Fruit fly (Drosophila melanogaster) whole organism, embryonic: Measurements from ENCODE around the gene CG5611.

Source experiments
- Ada2b ChIP-seq: fragments of 200-800 bp; sonication (Bioruptor generic); IDR thresholded peaks from 2 replicates; pipeline ENCODE4 v1.3.6; 2022; ENCODE audit warnings: missing biosample characterization, missing genetic modification characterization
- Atf-2 ChIP-seq: fragments of 200-800 bp; sonication (Bioruptor generic); optimal IDR thresholded peaks from 2 replicates; lab custom pipeline; 2016; ENCODE audit warnings: missing biosample characterization, missing genetic modification characterization
- B-H2 ChIP-seq: fragments of 200-800 bp; sonication (Bioruptor generic); optimal IDR thresholded peaks from 2 replicates; lab custom pipeline; 2018; ENCODE audit warnings: missing biosample characterization, mild to moderate bottlenecking, missing genetic modification characterization
- CG10267 ChIP-seq: fragments of 200-800 bp; sonication (Bioruptor generic); optimal IDR thresholded peaks from 2 replicates; lab custom pipeline; 2018; ENCODE audit warnings: missing biosample characterization, mild to moderate bottlenecking, missing genetic modification characterization, moderate library complexity
- CG10462 ChIP-seq: fragments of 200-800 bp; sonication (Bioruptor generic); optimal IDR thresholded peaks from 2 replicates; lab custom pipeline; 2016; ENCODE audit warnings: missing biosample characterization, missing genetic modification characterization
- CG10543 ChIP-seq: fragments of 200-800 bp; sonication (Bioruptor generic); optimal IDR thresholded peaks from 3 replicates; lab custom pipeline; 2017; ENCODE audit warnings: missing biosample characterization, mild to moderate bottlenecking, missing genetic modification characterization, moderate library complexity
- CG13123 ChIP-seq: fragments of 200-800 bp; sonication (Bioruptor generic); optimal IDR thresholded peaks from 2 replicates; lab custom pipeline; 2016; ENCODE audit warnings: missing biosample characterization, missing genetic modification characterization
- CG14050 ChIP-seq: fragments of 200-800 bp; sonication (Bioruptor generic); IDR thresholded peaks from 3 replicates; pipeline ENCODE4 v1.3.6; 2022; ENCODE audit warnings: missing biosample characterization, missing genetic modification characterization
- CG1529 ChIP-seq: fragments of 200-800 bp; sonication (Bioruptor generic); optimal IDR thresholded peaks from 3 replicates; lab custom pipeline; 2018; ENCODE audit warnings: missing biosample characterization, missing genetic modification characterization
- CG31441 ChIP-seq: fragments of 200-800 bp; sonication (Bioruptor generic); IDR thresholded peaks from 2 replicates; pipeline ENCODE4 v1.3.6; 2022; ENCODE audit warnings: missing biosample characterization, missing genetic modification characterization
- CG42726 ChIP-seq: fragments of 200-800 bp; sonication (Bioruptor generic); IDR thresholded peaks from 2 replicates; pipeline ENCODE4 v1.3.6; 2022; ENCODE audit warnings: missing biosample characterization, missing genetic modification characterization; ENCODE audit not compliant: partially characterized antibody
- CG4404 ChIP-seq: fragments of 200-800 bp; sonication (Bioruptor generic); IDR thresholded peaks from 2 replicates; pipeline ENCODE4 v1.3.6; 2022; ENCODE audit warnings: missing biosample characterization, missing genetic modification characterization
- CG6175 ChIP-seq: fragments of 200-800 bp; sonication (Bioruptor generic); IDR thresholded peaks from 3 replicates; pipeline ENCODE4 v1.3.6; 2022; ENCODE audit warnings: missing biosample characterization, missing genetic modification characterization
- CG8290 ChIP-seq, 3 experiments: fragments of 200-800 bp; sonication (Bioruptor generic); optimal IDR thresholded peaks; 2 replicates each; lab custom pipeline; 2016 to 2019; ENCODE audit warnings: missing biosample characterization in 3 of 3, missing genetic modification characterization in 3 of 3, mild to moderate bottlenecking in 2 of 3, moderate library complexity in 1 of 3
- CG8924 ChIP-seq: fragments of 200-800 bp; optimal IDR thresholded peaks from 3 replicates; lab custom pipeline; 2019; ENCODE audit warnings: missing biosample characterization, mild to moderate bottlenecking, missing genetic modification characterization, moderate library complexity
- CG8944 ChIP-seq: fragments of 200-800 bp; sonication (Bioruptor generic); optimal IDR thresholded peaks from 3 replicates; lab custom pipeline; 2016; ENCODE audit warnings: missing biosample characterization, missing genetic modification characterization
- D19A ChIP-seq: fragments of 200-800 bp; optimal IDR thresholded peaks from 3 replicates; lab custom pipeline; 2019; ENCODE audit warnings: missing biosample characterization, mild to moderate bottlenecking, missing genetic modification characterization, moderate library complexity
- E2f2 ChIP-seq: fragments of 200-800 bp; sonication (Bioruptor generic); IDR thresholded peaks from 2 replicates; pipeline ENCODE4 v1.3.6; 2022; ENCODE audit warnings: missing biosample characterization, missing genetic modification characterization
- Ets97D ChIP-seq: fragments of 200-800 bp; sonication (Bioruptor generic); optimal IDR thresholded peaks from 3 replicates; lab custom pipeline; 2016; ENCODE audit warnings: missing biosample characterization, missing genetic modification characterization
- HLHmδ ChIP-seq: fragments of 200-800 bp; sonication (Bioruptor generic); optimal IDR thresholded peaks from 2 replicates; lab custom pipeline; 2018; ENCODE audit warnings: missing biosample characterization, mild to moderate bottlenecking, missing genetic modification characterization, moderate library complexity
- Hand ChIP-seq: fragments of 200-800 bp; sonication (Bioruptor generic); optimal IDR thresholded peaks from 2 replicates; lab custom pipeline; 2017; ENCODE audit warnings: mild to moderate bottlenecking, missing biosample characterization, missing genetic modification reagents, missing genetic modification characterization
- Jarid2 ChIP-seq: fragments of 200-800 bp; sonication (Bioruptor generic); optimal IDR thresholded peaks from 3 replicates; lab custom pipeline; 2017; ENCODE audit warnings: mild to moderate bottlenecking, missing biosample characterization, missing genetic modification reagents, missing genetic modification characterization
- Mad ChIP-seq: fragments of 200-800 bp; sonication (Bioruptor generic); optimal IDR thresholded peaks from 2 replicates; lab custom pipeline; 2016; ENCODE audit warnings: missing biosample characterization, missing genetic modification characterization
- NK7.1 ChIP-seq: fragments of 200-800 bp; sonication (Bioruptor generic); optimal IDR thresholded peaks from 3 replicates; lab custom pipeline; 2016; ENCODE audit warnings: missing biosample characterization, missing genetic modification characterization
- Six4 ChIP-seq: fragments of 200-800 bp; sonication (Bioruptor generic); optimal IDR thresholded peaks from 2 replicates; lab custom pipeline; 2016; ENCODE audit warnings: missing biosample characterization, missing genetic modification characterization
- Sry-β ChIP-seq: fragments of 200-800 bp; sonication (Bioruptor generic); optimal IDR thresholded peaks from 2 replicates; lab custom pipeline; 2018; ENCODE audit warnings: missing biosample characterization, mild to moderate bottlenecking, missing genetic modification characterization, moderate library complexity
- abd-A ChIP-seq: fragments of 200-800 bp; sonication (Bioruptor generic); optimal IDR thresholded peaks from 3 replicates; lab custom pipeline; 2019; ENCODE audit warnings: missing biosample characterization, mild to moderate bottlenecking, missing genetic modification characterization, moderate library complexity
- ap ChIP-seq: fragments of 200-800 bp; sonication (Bioruptor generic); IDR thresholded peaks from 2 replicates; pipeline ENCODE4 v1.3.6; 2022; ENCODE audit warnings: missing biosample characterization, missing genetic modification characterization
- ash1 ChIP-seq: fragments of 200-800 bp; sonication (Bioruptor generic); optimal IDR thresholded peaks from 2 replicates; lab custom pipeline; 2018; ENCODE audit warnings: missing biosample characterization, mild to moderate bottlenecking, missing genetic modification characterization
- az2 ChIP-seq: fragments of 200-800 bp; sonication (Bioruptor generic); optimal IDR thresholded peaks from 3 replicates; lab custom pipeline; 2016; ENCODE audit warnings: missing biosample characterization, missing genetic modification characterization
- bab2 ChIP-seq: fragments of 200-800 bp; sonication (Bioruptor generic); optimal IDR thresholded peaks from 2 replicates; lab custom pipeline; 2016; ENCODE audit warnings: missing biosample characterization, missing genetic modification characterization
- bcd ChIP-seq: fragments of 200-800 bp; sonication (Bioruptor generic); optimal IDR thresholded peaks from 2 replicates; lab custom pipeline; 2017; ENCODE audit warnings: missing biosample characterization, mild to moderate bottlenecking, missing genetic modification characterization
- crp ChIP-seq, 2 experiments: fragments of 200-800 bp; sonication (Bioruptor generic); optimal IDR thresholded peaks; 2 replicates in 1 of 2; 3 replicates in 1 of 2; lab custom pipeline; 2017; ENCODE audit warnings: missing biosample characterization in 2 of 2, missing genetic modification characterization in 2 of 2, mild to moderate bottlenecking in 1 of 2, moderate library complexity in 1 of 2
- dmrt99B ChIP-seq: fragments of 200-800 bp; sonication (Bioruptor generic); optimal IDR thresholded peaks from 2 replicates; lab custom pipeline; 2018; ENCODE audit warnings: missing biosample characterization, mild to moderate bottlenecking, missing genetic modification characterization, moderate library complexity
- eyg ChIP-seq: fragments of 200-800 bp; sonication (Bioruptor generic); optimal IDR thresholded peaks from 3 replicates; lab custom pipeline; 2016; ENCODE audit warnings: missing biosample characterization, missing genetic modification characterization
- fd96Cb ChIP-seq: fragments of 200-800 bp; sonication (Bioruptor generic); optimal IDR thresholded peaks from 2 replicates; lab custom pipeline; 2018; ENCODE audit warnings: missing biosample characterization, mild to moderate bottlenecking, missing genetic modification characterization, moderate library complexity
- grau ChIP-seq: fragments of 200-800 bp; optimal IDR thresholded peaks from 3 replicates; lab custom pipeline; 2019; ENCODE audit warnings: missing biosample characterization, mild to moderate bottlenecking, missing genetic modification characterization, moderate library complexity
- grn ChIP-seq: fragments of 200-800 bp; sonication (Bioruptor generic); optimal IDR thresholded peaks from 3 replicates; lab custom pipeline; 2017; ENCODE audit warnings: missing biosample characterization, missing genetic modification characterization
- knrl ChIP-seq: fragments of 200-800 bp; sonication (Bioruptor generic); IDR thresholded peaks from 3 replicates; pipeline ENCODE4 v1.3.6; 2022; ENCODE audit warnings: missing biosample characterization, missing genetic modification characterization; ENCODE audit not compliant: partially characterized antibody
- oc ChIP-seq: fragments of 200-800 bp; sonication (Bioruptor generic); optimal IDR thresholded peaks from 2 replicates; lab custom pipeline; 2018; ENCODE audit warnings: missing biosample characterization, mild to moderate bottlenecking, missing genetic modification characterization, moderate library complexity
- psq ChIP-seq: fragments of 200-800 bp; sonication (Bioruptor generic); optimal IDR thresholded peaks from 2 replicates; lab custom pipeline; 2017; ENCODE audit warnings: missing biosample characterization, missing genetic modification characterization
- ranshi ChIP-seq: fragments of 200-800 bp; sonication (Bioruptor generic); IDR thresholded peaks from 2 replicates; pipeline ENCODE4 v1.3.6; 2022; ENCODE audit warnings: missing biosample characterization, missing genetic modification characterization
- sens-2 ChIP-seq: fragments of 200-800 bp; sonication (Bioruptor generic); IDR thresholded peaks from 2 replicates; pipeline ENCODE4 v1.3.6; 2022; ENCODE audit warnings: missing biosample characterization, missing genetic modification characterization
- ssp ChIP-seq: fragments of 200-800 bp; sonication (Bioruptor generic); IDR thresholded peaks from 2 replicates; pipeline ENCODE4 v1.3.6; 2022; ENCODE audit warnings: missing biosample characterization, missing genetic modification characterization
- stwl ChIP-seq: fragments of 200-800 bp; sonication (Bioruptor generic); optimal IDR thresholded peaks from 3 replicates; lab custom pipeline; 2018; ENCODE audit warnings: missing biosample characterization, mild to moderate bottlenecking, missing genetic modification characterization, moderate library complexity
- tap ChIP-seq: fragments of 200-800 bp; optimal IDR thresholded peaks from 3 replicates; lab custom pipeline; 2019; ENCODE audit warnings: missing biosample characterization, mild to moderate bottlenecking, missing genetic modification characterization, moderate library complexity
- tx ChIP-seq: fragments of 200-800 bp; sonication (Bioruptor generic); optimal IDR thresholded peaks from 2 replicates; lab custom pipeline; 2016; ENCODE audit warnings: missing biosample characterization, missing genetic modification characterization
- wek ChIP-seq: fragments of 200-800 bp; sonication (Bioruptor generic); optimal IDR thresholded peaks from 3 replicates; lab custom pipeline; 2018; ENCODE audit warnings: missing biosample characterization, mild to moderate bottlenecking, missing genetic modification characterization, moderate library complexity

Gene CG5611

dm6 chr3R:27607218-27607929, 28.5 kb downstream of the CG5611 start, which contains the start of the genes dsd and Tusp (continued):
- peak; percentile 33 for TF ChIP-seq CG1529
- peak; percentile 77 for TF ChIP-seq CG10462 (GFP tag; lab: Kevin White, UChicago)
- TF ChIP-seq CG31441 = peak; percentile 75
- TF ChIP-seq CG42726 = 0 out of 2 replicates have a peak, but pooled peaks have one; percentile 58
- peak; percentile 53; the same call in 1 of the 3 replicates for TF ChIP-seq CG14050
- peak; percentile 47 for TF ChIP-seq D19A
- peak; percentile 78 for TF ChIP-seq az2 (GFP tag; lab: Kevin White, UChicago)
- peak; percentile 12 for TF ChIP-seq ash1 (GFP tag; lab: Kevin White, UChicago)
- TF ChIP-seq CG8944 (GFP tag; lab: Kevin White, UChicago) = peak; percentile 71
- TF ChIP-seq dmrt99B (tag; lab: Kevin White, UChicago) = peak; percentile 68
- TF ChIP-seq Hand (GFP tag; lab: Kevin White, UChicago) = peak; percentile 18
- TF ChIP-seq oc (tag; lab: Kevin White, UChicago) = no peak
- TF ChIP-seq Sry-β (GFP tag; lab: Kevin White, UChicago) = peak; percentile 22
- peak in 1 of 2 experiments; percentile 55 for TF ChIP-seq crp (GFP tag; optimal IDR thresholded peaks at IDR 0.05; lab: Kevin White, UChicago)
- peak; percentile 68 for TF ChIP-seq CG8290 (GFP tag; optimal IDR thresholded peaks at IDR 0.05; lab: Kevin White, UChicago)
- peak; percentile 65 to 90 for TF ChIP-seq CG8290 (tag; optimal IDR thresholded peaks at IDR 0.05; lab: Kevin White, UChicago)
- peak; percentile 91 for TF ChIP-seq CG10267 (tag; lab: Kevin White, UChicago)
- 0 out of 2 replicates have a peak, but pooled peaks have one; percentile 36 for TF ChIP-seq ap (GFP tag; lab: Robert Waterston, UW)
- peak; percentile 35 for TF ChIP-seq fd96Cb (tag; lab: Kevin White, UChicago)
- peak; percentile 79 for TF ChIP-seq Ets97D (GFP tag; lab: Kevin White, UChicago)
- TF ChIP-seq eyg (GFP tag; lab: Kevin White, UChicago) = no peak
- TF ChIP-seq HLHmδ (GFP tag; lab: Kevin White, UChicago) = peak; percentile 25
- TF ChIP-seq bcd (GFP tag; lab: Kevin White, UChicago) = peak; percentile 65
- TF ChIP-seq grn (GFP tag; lab: Kevin White, UChicago) = no peak
- peak; percentile 17 for TF ChIP-seq wek
- peak; percentile 72 for TF ChIP-seq grau (tag; lab: Kevin White, UChicago)
- peak; percentile 73 for TF ChIP-seq B-H2 (GFP tag; lab: Kevin White, UChicago)
- TF ChIP-seq sens-2 (GFP tag; lab: Robert Waterston, UW) = peak; percentile 37; the same call in 1 of the 2 replicates
- TF ChIP-seq NK7.1 (GFP tag; lab: Kevin White, UChicago) = no peak
- peak; percentile 64 for TF ChIP-seq CG8924 (tag; lab: Kevin White, UChicago)
- TF ChIP-seq CG13123 (GFP tag; lab: Kevin White, UChicago) = peak; percentile 69
- TF ChIP-seq ssp = peak; percentile 66
- TF ChIP-seq psq (GFP tag; lab: Kevin White, UChicago) = peak; percentile 49
- TF ChIP-seq CG6175 (GFP tag; lab: Robert Waterston, UW) = peak; percentile 59; the same call in 1 of the 3 replicates
- peak; percentile 46; the same call in 1 of the 2 replicates for TF ChIP-seq CG4404
- TF ChIP-seq ranshi (GFP tag; lab: Robert Waterston, UW) = peak; percentile 75
- TF ChIP-seq Mad (GFP tag; lab: Kevin White, UChicago) = peak; percentile 69
- peak; percentile 83 for TF ChIP-seq stwl
- peak; percentile 69 for TF ChIP-seq bab2
- TF ChIP-seq Ada2b (GFP tag; lab: Robert Waterston, UW) = peak; percentile 48; the same call in 1 of the 2 replicates
- peak; percentile 66 for TF ChIP-seq tx (GFP tag; lab: Kevin White, UChicago)
- TF ChIP-seq abd-A (tag; lab: Kevin White, UChicago) = no peak
- TF ChIP-seq Atf-2 (GFP tag; lab: Kevin White, UChicago) = peak; percentile 59
- no peak for TF ChIP-seq tap
- peak; percentile 5; the same call in 1 of the 2 replicates for TF ChIP-seq E2f2 (GFP tag; lab: Robert Waterston, UW)
- peak; percentile 64 for TF ChIP-seq knrl (GFP tag; lab: Robert Waterston, UW)
- peak; percentile 58 for TF ChIP-seq Six4 (GFP tag; lab: Kevin White, UChicago)
- peak; percentile 34 for TF ChIP-seq Jarid2 (GFP tag; lab: Kevin White, UChicago)
- TF ChIP-seq CG10543 (GFP tag; lab: Kevin White, UChicago) = peak; percentile 79
